Worm (Caenorhabditis elegans) whole organism, L3 larva: ENCODE data around the gene K05F1.9.

ENCODE experiments used
- ama-1 ChIP-seq: fragments of 150-350 bp; optimal IDR thresholded peaks from 2 replicates; lab custom pipeline; 2018
- ceh-16 ChIP-seq: sonication (generic microtip); optimal IDR thresholded peaks from 2 replicates; lab custom pipeline; 2017; ENCODE audit warnings: missing biosample characterization, missing genetic modification characterization
- ceh-28 ChIP-seq: fragments of 150-350 bp; optimal IDR thresholded peaks from 2 replicates; lab custom pipeline; 2014; ENCODE audit warnings: missing biosample characterization, missing genetic modification reagents, missing genetic modification characterization
- ceh-9 ChIP-seq: sonication (generic microtip); optimal IDR thresholded peaks from 2 replicates; lab custom pipeline; 2018; ENCODE audit warnings: missing biosample characterization, missing genetic modification characterization
- daf-12 ChIP-seq: fragments of 150-350 bp; optimal IDR thresholded peaks from 2 replicates; lab custom pipeline; 2014; ENCODE audit warnings: missing biosample characterization, missing genetic modification reagents, missing genetic modification characterization
- egl-5 ChIP-seq: fragments of 150-350 bp; optimal IDR thresholded peaks from 2 replicates; lab custom pipeline; 2017; ENCODE audit warnings: missing biosample characterization, missing genetic modification reagents, missing genetic modification characterization, inconsistent platforms
- elt-1 ChIP-seq: fragments of 150-350 bp; optimal IDR thresholded peaks from 2 replicates; lab custom pipeline; 2014; ENCODE audit warnings: missing biosample characterization, missing genetic modification characterization
- elt-2 ChIP-seq: sonication (generic microtip); optimal IDR thresholded peaks from 2 replicates; lab custom pipeline; 2016; ENCODE audit warnings: missing genetic modification reagents, mild to moderate bottlenecking, missing genetic modification characterization, missing compliant biosample characterization
- elt-3 ChIP-seq, 3 experiments: fragments of 150-350 bp in 1 of 3; sonication (generic microtip) in 2 of 3; optimal IDR thresholded peaks; 2 replicates in 2 of 3; 4 replicates in 1 of 3; lab custom pipeline; 2014 to 2017; ENCODE audit warnings: missing biosample characterization in 3 of 3, missing genetic modification characterization in 3 of 3
- eor-1 ChIP-seq, 2 experiments: fragments of 150-350 bp; optimal IDR thresholded peaks; 2 replicates each; lab custom pipeline; 2014 to 2018; ENCODE audit warnings: missing biosample characterization in 2 of 2, missing genetic modification characterization in 2 of 2
- fkh-10 ChIP-seq: sonication (generic microtip); optimal IDR thresholded peaks from 2 replicates; lab custom pipeline; 2017; ENCODE audit warnings: missing biosample characterization, missing genetic modification reagents, missing genetic modification characterization
- fkh-2 ChIP-seq: fragments of 150-350 bp; optimal IDR thresholded peaks from 2 replicates; lab custom pipeline; 2014; ENCODE audit warnings: missing biosample characterization, missing genetic modification reagents, missing genetic modification characterization
- fos-1 ChIP-seq: fragments of 150-350 bp; optimal IDR thresholded peaks from 2 replicates; lab custom pipeline; 2014; ENCODE audit warnings: missing biosample characterization, missing genetic modification characterization
- hmg-11 ChIP-seq: sonication (generic microtip); optimal IDR thresholded peaks from 2 replicates; lab custom pipeline; 2016; ENCODE audit warnings: missing genetic modification characterization, missing compliant biosample characterization
- jun-1 ChIP-seq: fragments of 150-350 bp; optimal IDR thresholded peaks from 2 replicates; lab custom pipeline; 2014; ENCODE audit warnings: missing biosample characterization, missing genetic modification reagents, missing genetic modification characterization
- lin-15B ChIP-seq: fragments of 150-350 bp; optimal IDR thresholded peaks from 2 replicates; lab custom pipeline; 2014; ENCODE audit warnings: missing biosample characterization, missing genetic modification characterization
- lin-39 ChIP-seq: fragments of 150-350 bp; optimal IDR thresholded peaks from 2 replicates; lab custom pipeline; 2018; ENCODE audit warnings: missing biosample characterization, missing genetic modification reagents, missing genetic modification characterization
- lsy-12 ChIP-seq: sonication (generic microtip); optimal IDR thresholded peaks from 2 replicates; lab custom pipeline; 2016; ENCODE audit warnings: mild to moderate bottlenecking, missing genetic modification characterization, missing compliant biosample characterization
- mdl-1 ChIP-seq: fragments of 150-350 bp; optimal IDR thresholded peaks from 2 replicates; lab custom pipeline; 2014; ENCODE audit warnings: missing biosample characterization, missing genetic modification characterization
- mml-1 ChIP-seq: fragments of 150-350 bp; sonication (generic microtip); optimal IDR thresholded peaks from 3 replicates; lab custom pipeline; 2014; ENCODE audit warnings: missing biosample characterization, missing genetic modification characterization
- nfya-1 ChIP-seq: sonication (generic microtip); optimal IDR thresholded peaks from 2 replicates; lab custom pipeline; 2017; ENCODE audit warnings: missing genetic modification characterization, mild to moderate bottlenecking, missing compliant biosample characterization, antibody characterized with exemption, moderate library complexity; ENCODE audit not compliant: insufficient read depth
- nhr-11 ChIP-seq: fragments of 150-350 bp; optimal IDR thresholded peaks from 2 replicates; lab custom pipeline; 2014; ENCODE audit warnings: missing biosample characterization, missing genetic modification characterization
- nhr-12 ChIP-seq: fragments of 150-350 bp; optimal IDR thresholded peaks from 2 replicates; lab custom pipeline; 2014; ENCODE audit warnings: missing biosample characterization, missing genetic modification characterization
- nhr-23 ChIP-seq: fragments of 150-350 bp; optimal IDR thresholded peaks from 2 replicates; lab custom pipeline; 2014; ENCODE audit warnings: missing biosample characterization, missing genetic modification reagents, missing genetic modification characterization
- nhr-237 ChIP-seq: fragments of 150-350 bp; optimal IDR thresholded peaks from 2 replicates; lab custom pipeline; 2014; ENCODE audit warnings: missing biosample characterization, missing genetic modification characterization
- nhr-25 ChIP-seq: sonication (generic microtip); optimal IDR thresholded peaks from 2 replicates; lab custom pipeline; 2017; ENCODE audit warnings: missing biosample characterization, missing genetic modification characterization
- nhr-28 ChIP-seq: fragments of 150-350 bp; optimal IDR thresholded peaks from 2 replicates; lab custom pipeline; 2014; ENCODE audit warnings: missing biosample characterization, missing genetic modification characterization
- nhr-43 ChIP-seq: sonication (generic microtip); optimal IDR thresholded peaks from 2 replicates; lab custom pipeline; 2016; ENCODE audit warnings: mild to moderate bottlenecking, missing genetic modification characterization, missing compliant biosample characterization; ENCODE audit not compliant: poor library complexity, severe bottlenecking
- nhr-67 ChIP-seq: fragments of 150-350 bp; optimal IDR thresholded peaks from 2 replicates; lab custom pipeline; 2014; ENCODE audit warnings: missing biosample characterization, missing genetic modification characterization
- nhr-77 ChIP-seq: fragments of 150-350 bp; optimal IDR thresholded peaks from 2 replicates; lab custom pipeline; 2014; ENCODE audit warnings: missing biosample characterization, missing genetic modification characterization
- pqm-1 ChIP-seq: fragments of 150-350 bp; optimal IDR thresholded peaks from 2 replicates; lab custom pipeline; 2017; ENCODE audit warnings: missing biosample characterization, missing genetic modification characterization, inconsistent platforms
- tbx-2 ChIP-seq: sonication (generic microtip); optimal IDR thresholded peaks from 2 replicates; lab custom pipeline; 2016; ENCODE audit warnings: mild to moderate bottlenecking, missing genetic modification characterization, missing compliant biosample characterization
- unc-39 ChIP-seq: sonication (generic microtip); optimal IDR thresholded peaks from 4 replicates; lab custom pipeline; 2017; ENCODE audit warnings: missing biosample characterization, missing genetic modification characterization
- unc-62 ChIP-seq: fragments of 150-350 bp; sonication (generic microtip); optimal IDR thresholded peaks from 4 replicates; lab custom pipeline; 2014; ENCODE audit warnings: missing biosample characterization, missing genetic modification reagents, missing genetic modification characterization
- ztf-11 ChIP-seq: fragments of 150-350 bp; optimal IDR thresholded peaks from 2 replicates; lab custom pipeline; 2014; ENCODE audit warnings: missing biosample characterization, missing genetic modification characterization

K05F1.9 gene

ce11 chrII:5799553-5799952, 1.4 kb downstream of the K05F1.9 start, which contains the start of gene K05F1.8:
K05F1.8 (minus strand) TSS chrII:5799653.
- TF ChIP-seq mml-1 (tag; lab: Kevin White, UChicago) (no peak), lsy-12 (tag; lab: Kevin White, UChicago) (no peak), unc-62 (no peak), fkh-2 (no peak), ceh-9 (tag; lab: Kevin White, UChicago) (no peak), nhr-77 (tag; lab: Kevin White, UChicago) (no peak), fos-1 (tag; lab: Kevin White, UChicago) (no peak), fkh-10 (GFP tag; lab: Kevin White, UChicago) (no peak), nhr-237 (no peak), ztf-11 (tag; lab: Kevin White, UChicago) (no peak), nhr-25 (tag; lab: Kevin White, UChicago) (no peak), nhr-23 (tag; lab: Kevin White, UChicago) (no peak), tbx-2 (tag; lab: Kevin White, UChicago) (no peak), nhr-67 (tag; lab: Kevin White, UChicago) (no peak), nhr-28 (no peak), lin-39 (no peak)

- TF ChIP-seq mdl-1 (tag; lab: Kevin White, UChicago), result no peak
- TF ChIP-seq egl-5 (tag; lab: Kevin White, UChicago), result no peak
- TF ChIP-seq nhr-77 (tag; lab: Kevin White, UChicago), result no peak
- TF ChIP-seq jun-1 (tag; lab: Kevin White, UChicago), result no peak
- no peak for TF ChIP-seq nhr-11 (tag; lab: Kevin White, UChicago)
- TF ChIP-seq eor-1 (tag; optimal IDR thresholded peaks at IDR 0.05; lab: Kevin White, UChicago), result no peak
- no peak for TF ChIP-seq elt-1 (tag; lab: Kevin White, UChicago)
- TF ChIP-seq ceh-28, result no peak
- TF ChIP-seq lin-15B (tag; lab: Kevin White, UChicago), result no peak
- no peak for TF ChIP-seq ceh-16 (tag; lab: Kevin White, UChicago)
- no peak for TF ChIP-seq elt-2 (tag; lab: Kevin White, UChicago)
- no peak for TF ChIP-seq daf-12 (tag; lab: Kevin White, UChicago)
- TF ChIP-seq fkh-2, result no peak
- TF ChIP-seq fkh-10 (GFP tag; lab: Kevin White, UChicago), result no peak
- no peak for TF ChIP-seq nhr-25 (tag; lab: Kevin White, UChicago)
These were observed 3.5 kb downstream of the K05F1.9 start, which contains the start of the genes msp-63 and msp-142 for ce11 chrII:5797348-5797977. msp-63 (minus strand) TSS chrII:5797448. msp-142 (plus strand) TSS chrII:5797927.

ce11 chrII:5794195-5794594, 6.8 kb downstream of the K05F1.9 start, which contains the start of gene acdh-8:
acdh-8 (plus strand) TSS chrII:5794495.
- TF ChIP-seq elt-3 (tag; optimal IDR thresholded peaks at IDR 0.05; lab: Kevin White, UChicago), result no peak
- TF ChIP-seq nhr-43 (tag; lab: Kevin White, UChicago), result no peak
- no peak for TF ChIP-seq ceh-16 (tag; lab: Kevin White, UChicago)
- TF ChIP-seq pqm-1 (tag; lab: Kevin White, UChicago), result no peak
- no peak for TF ChIP-seq nfya-1
- no peak for TF ChIP-seq unc-39 (tag; lab: Kevin White, UChicago)
- TF ChIP-seq hmg-11, result no peak
- TF ChIP-seq nhr-12, result no peak
- TF ChIP-seq elt-2 (tag; lab: Kevin White, UChicago), result no peak

- TF ChIP-seq ceh-9 (tag; lab: Kevin White, UChicago) (no peak), nhr-77 (tag; lab: Kevin White, UChicago) (no peak), lin-39 (no peak)
These were observed 8.5 kb downstream of the K05F1.9 start, which contains the start of gene K05F1.14 for ce11 chrII:5792490-5792889. K05F1.14 (minus strand) TSS chrII:5792590.

ce11 chrII:5790313-5790773, 10.6 kb downstream of the K05F1.9 start, which contains the start of gene lect-2:
lect-2 (plus strand) TSS chrII:5790723.
- TF ChIP-seq tbx-2 (tag; lab: Kevin White, UChicago), result no peak
- TF ChIP-seq fos-1 (tag; lab: Kevin White, UChicago), result no peak
- no peak for TF ChIP-seq elt-2 (tag; lab: Kevin White, UChicago)
- peak; percentile 70 for TF ChIP-seq egl-5 (tag; lab: Kevin White, UChicago)
- TF ChIP-seq elt-1 (tag; lab: Kevin White, UChicago), result peak; percentile 39
- no peak for TF ChIP-seq nhr-77 (tag; lab: Kevin White, UChicago)
- TF ChIP-seq lin-39, result peak; percentile 20
- TF ChIP-seq ama-1 (lab: Kevin White, UChicago), result no peak
- TF ChIP-seq ceh-16 (tag; lab: Kevin White, UChicago), result no peak
- TF ChIP-seq, all 47 proteins: peak for 3
